Comparison of ENCODE assay signal across 5 worm cellular contexts in genomic region chrIII:6374947-6375415, ce11.
A peak's percentile ranks its signal among the peaks of the same experiment; 100 is the strongest.
TF ChIP-seq lines count a peak whose summit lies in the region.

TSS of gene rps-13 (minus strand) at chrIII:6374997.
TSS of gene nfx-1 (plus strand) at chrIII:6375379.

TF ChIP-seq in whole organism, L1 larva, 84 proteins besides CTCF, POLR2A, EP300 and RAD21 (continues in another document):
- TF ChIP-seq unc-62 (GFP tag; optimal IDR thresholded peaks at IDR 0.05; lab: Kevin White, UChicago), result no peak
- peak; percentile 81 for TF ChIP-seq nhr-47 (tag; optimal IDR thresholded peaks at IDR 0.05; lab: Kevin White, UChicago)
- peak; percentile 50 for TF ChIP-seq pax-3 (tag; optimal IDR thresholded peaks at IDR 0.05; lab: Kevin White, UChicago)
- peak; percentile 70 for TF ChIP-seq tbx-2 (tag; optimal IDR thresholded peaks at IDR 0.05; lab: Kevin White, UChicago)
- no peak for TF ChIP-seq ets-5 (GFP tag; IDR thresholded peaks at IDR 0.05; lab: Robert Waterston, UW)
- peak; percentile 66 for TF ChIP-seq snpc-4 (tag; optimal IDR thresholded peaks at IDR 0.05; lab: Kevin White, UChicago)
- TF ChIP-seq nhr-19 (GFP tag; conservative IDR thresholded peaks at IDR 0.05; lab: Robert Waterston, UW), result peak; percentile 84
- peak; percentile 62 for TF ChIP-seq fkh-8 (tag; optimal IDR thresholded peaks at IDR 0.05; lab: Kevin White, UChicago)
- no peak for TF ChIP-seq pag-3 (tag; optimal IDR thresholded peaks at IDR 0.05; lab: Kevin White, UChicago; ENCODE audit: borderline replicate concordance, insufficient read depth)
- TF ChIP-seq nhr-237 (tag; optimal IDR thresholded peaks at IDR 0.05; lab: Kevin White, UChicago), result no peak
- TF ChIP-seq jun-1 (tag; optimal IDR thresholded peaks at IDR 0.05; lab: Kevin White, UChicago), result peak; percentile 62
- peak; percentile 53 for TF ChIP-seq nhr-11 (tag; optimal IDR thresholded peaks at IDR 0.05; lab: Kevin White, UChicago)
- TF ChIP-seq grh-1 (GFP tag; IDR thresholded peaks at IDR 0.05; lab: Robert Waterston, UW), result no peak
- peak; percentile 56 for TF ChIP-seq nhr-77 (tag; optimal IDR thresholded peaks at IDR 0.05; lab: Kevin White, UChicago)
- TF ChIP-seq tlp-1 (tag; optimal IDR thresholded peaks at IDR 0.05; lab: Kevin White, UChicago), result no peak
- no peak for TF ChIP-seq lin-39 (tag; optimal IDR thresholded peaks at IDR 0.05; lab: Kevin White, UChicago)
- peak; percentile 89 for TF ChIP-seq nhr-85 (tag; lab: Kevin White, UChicago)
- no peak for TF ChIP-seq fkh-4 (tag; optimal IDR thresholded peaks at IDR 0.05; lab: Kevin White, UChicago; ENCODE audit: borderline replicate concordance)

TF ChIP-seq in whole organism, L3 larva, 47 proteins besides CTCF, POLR2A, EP300 and RAD21 (continues in another document):
- TF ChIP-seq R02D3.7 (tag; optimal IDR thresholded peaks at IDR 0.05; lab: Kevin White, UChicago) (peak; percentile 43), nhr-23 (tag; optimal IDR thresholded peaks at IDR 0.05; lab: Kevin White, UChicago) (peak; percentile 92), nhr-28 (tag; optimal IDR thresholded peaks at IDR 0.05; lab: Kevin White, UChicago) (no peak), ztf-4 (tag; optimal IDR thresholded peaks at IDR 0.05; lab: Kevin White, UChicago) (no peak), nfya-1 (tag; optimal IDR thresholded peaks at IDR 0.05; lab: Kevin White, UChicago; ENCODE audit: insufficient read depth) (peak; percentile 97), nhr-12 (tag; optimal IDR thresholded peaks at IDR 0.05; lab: Kevin White, UChicago) (no peak), elt-1 (tag; optimal IDR thresholded peaks at IDR 0.05; lab: Kevin White, UChicago) (no peak), eor-1 (tag; optimal IDR thresholded peaks at IDR 0.05; lab: Kevin White, UChicago) (no peak), fos-1 (tag; optimal IDR thresholded peaks at IDR 0.05; lab: Kevin White, UChicago) (no peak), fkh-2 (tag; optimal IDR thresholded peaks at IDR 0.05; lab: Kevin White, UChicago) (no peak), mml-1 (tag; optimal IDR thresholded peaks at IDR 0.05; lab: Kevin White, UChicago) (no peak), snpc-4 (tag; optimal IDR thresholded peaks at IDR 0.05; lab: Kevin White, UChicago) (no peak), nhr-25 (tag; optimal IDR thresholded peaks at IDR 0.05; lab: Kevin White, UChicago) (peak; percentile 82), ceh-9 (tag; optimal IDR thresholded peaks at IDR 0.05; lab: Kevin White, UChicago) (no peak), mdl-1 (tag; optimal IDR thresholded peaks at IDR 0.05; lab: Kevin White, UChicago) (no peak), aly-2 (tag; optimal IDR thresholded peaks at IDR 0.05; lab: Kevin White, UChicago) (no peak), daf-12 (tag; optimal IDR thresholded peaks at IDR 0.05; lab: Kevin White, UChicago) (no peak), nhr-43 (tag; optimal IDR thresholded peaks at IDR 0.05; lab: Kevin White, UChicago; ENCODE audit: poor library complexity, severe bottlenecking) (peak; percentile 78), unc-62 (GFP tag; optimal IDR thresholded peaks at IDR 0.05; lab: Kevin White, UChicago) (no peak)

TF ChIP-seq in whole organism, early embryonic, 17 proteins besides CTCF, POLR2A, EP300 and RAD21:
- TF ChIP-seq F13C5.2 (tag; optimal IDR thresholded peaks at IDR 0.05; lab: Kevin White, UChicago) (peak; percentile 24), ama-1 (optimal IDR thresholded peaks at IDR 0.05; lab: Kevin White, UChicago) (no peak)
TF ChIP-seq in whole organism, early embryonic: peak in this region for 1.

TF ChIP-seq in whole organism, midembryonic, 9 proteins besides CTCF, POLR2A, EP300 and RAD21:
- TF ChIP-seq ztf-29 (GFP tag; IDR thresholded peaks at IDR 0.05; lab: Robert Waterston, UW) (no peak), cog-1 (tag; optimal IDR thresholded peaks at IDR 0.05; lab: Kevin White, UChicago) (peak; percentile 65), klf-2 (GFP tag; conservative IDR thresholded peaks at IDR 0.05; lab: Robert Waterston, UW) (no peak), flt-1 (GFP tag; IDR thresholded peaks at IDR 0.05; lab: Robert Waterston, UW) (peak; percentile 72), T22C8.4 (GFP tag; IDR thresholded peaks at IDR 0.05; lab: Robert Waterston, UW) (no peak), med-1 (GFP tag; optimal IDR thresholded peaks at IDR 0.05; lab: Kevin White, UChicago; ENCODE audit: insufficient read depth) (no peak), tab-1 (GFP tag; IDR thresholded peaks at IDR 0.05; lab: Robert Waterston, UW) (no peak), ref-1 (GFP tag; conservative IDR thresholded peaks at IDR 0.05; lab: Robert Waterston, UW) (no peak), ztf-23 (GFP tag; IDR thresholded peaks at IDR 0.05; lab: Robert Waterston, UW) (no peak)

TF ChIP-seq in whole organism, young adult, 124 proteins besides CTCF, POLR2A, EP300 and RAD21 (continues in another document):
- TF ChIP-seq nfya-2 (GFP tag; IDR thresholded peaks at IDR 0.05; lab: Robert Waterston, UW) (no peak), F49E8.2 (tag; optimal IDR thresholded peaks at IDR 0.05; lab: Kevin White, UChicago; ENCODE audit: insufficient read depth) (peak; percentile 44), unc-130 (GFP tag; optimal IDR thresholded peaks at IDR 0.05; lab: Kevin White, UChicago) (no peak), nhr-27 (tag; optimal IDR thresholded peaks at IDR 0.05; lab: Kevin White, UChicago) (no peak), sptf-2 (GFP tag; optimal IDR thresholded peaks at IDR 0.05; lab: Kevin White, UChicago) (no peak), ceh-40 (GFP tag; IDR thresholded peaks at IDR 0.05; lab: Robert Waterston, UW) (no peak), lag-1 (GFP tag; IDR thresholded peaks at IDR 0.05; lab: Robert Waterston, UW) (no peak), rpc-1 (optimal IDR thresholded peaks at IDR 0.05; lab: Kevin White, UChicago) (no peak), rpc-1 (tag; optimal IDR thresholded peaks at IDR 0.05; lab: Kevin White, UChicago) (no peak), snpc-1.1 (tag; optimal IDR thresholded peaks at IDR 0.05; lab: Kevin White, UChicago; ENCODE audit: insufficient read depth) (no peak), K11D2.4 (GFP tag; IDR thresholded peaks at IDR 0.05; lab: Robert Waterston, UW) (no peak), F33H1.4 (GFP tag; IDR thresholded peaks at IDR 0.05; lab: Robert Waterston, UW) (peak; percentile 90), zfh-2 (GFP tag; conservative IDR thresholded peaks at IDR 0.05; lab: Robert Waterston, UW) (no peak), ceh-79 (tag; optimal IDR thresholded peaks at IDR 0.05; lab: Kevin White, UChicago) (no peak), lin-35 (GFP tag; optimal IDR thresholded peaks at IDR 0.05; lab: Kevin White, UChicago) (peak in 1 of 3 experiments; percentile 50), nhr-90 (tag; optimal IDR thresholded peaks at IDR 0.05; lab: Kevin White, UChicago) (no peak), lin-54 (GFP tag; optimal IDR thresholded peaks at IDR 0.05; lab: Kevin White, UChicago) (peak; percentile 41), Y56A3A.18 (GFP tag; IDR thresholded peaks at IDR 0.05; lab: Robert Waterston, UW) (no peak), sdz-38 (tag; optimal IDR thresholded peaks at IDR 0.05; lab: Kevin White, UChicago) (no peak), hmg-20 (GFP tag; IDR thresholded peaks at IDR 0.05; lab: Robert Waterston, UW) (no peak), fkh-3 (tag; optimal IDR thresholded peaks at IDR 0.05; lab: Kevin White, UChicago) (no peak), ceh-58 (GFP tag; IDR thresholded peaks at IDR 0.05; lab: Robert Waterston, UW) (no peak), Y53G8AR.9 (GFP tag; conservative IDR thresholded peaks at IDR 0.05; lab: Robert Waterston, UW) (no peak), madf-10 (tag; optimal IDR thresholded peaks at IDR 0.05; lab: Kevin White, UChicago) (no peak), pbrm-1 (GFP tag; IDR thresholded peaks at IDR 0.05; lab: Robert Waterston, UW) (peak; percentile 49; the same call in 1 of the 2 replicates), attf-3 (GFP tag; conservative IDR thresholded peaks at IDR 0.05; lab: Robert Waterston, UW) (0 out of 2 replicates have a peak, but pooled peaks have one; percentile 19), mxl-1 (tag; optimal IDR thresholded peaks at IDR 0.05; lab: Kevin White, UChicago) (no peak), F10E7.11 (tag; optimal IDR thresholded peaks at IDR 0.05; lab: Kevin White, UChicago) (no peak), F39B2.1 (GFP tag; IDR thresholded peaks at IDR 0.05; lab: Robert Waterston, UW) (no peak), chd-7 (tag; optimal IDR thresholded peaks at IDR 0.05; lab: Kevin White, UChicago) (no peak), ceh-100 (GFP tag; IDR thresholded peaks at IDR 0.05; lab: Robert Waterston, UW) (no peak), xnd-1 (tag; optimal IDR thresholded peaks at IDR 0.05; lab: Kevin White, UChicago) (peak; percentile 2), aptf-3 (GFP tag; IDR thresholded peaks at IDR 0.05; lab: Robert Waterston, UW) (no peak), dpff-1 (tag; optimal IDR thresholded peaks at IDR 0.05; lab: Kevin White, UChicago) (no peak), C17E4.6 (GFP tag; IDR thresholded peaks at IDR 0.05; lab: Robert Waterston, UW) (0 out of 2 replicates have a peak, but pooled peaks have one; percentile 11), nhr-120 (GFP tag; IDR thresholded peaks at IDR 0.05; lab: Robert Waterston, UW) (no peak), attf-6 (GFP tag; IDR thresholded peaks at IDR 0.05; lab: Robert Waterston, UW) (no peak), aptf-2 (GFP tag; conservative IDR thresholded peaks at IDR 0.05; lab: Robert Waterston, UW) (no peak), B0035.1 (tag; optimal IDR thresholded peaks at IDR 0.05; lab: Kevin White, UChicago) (no peak), dpl-1 (GFP tag; optimal IDR thresholded peaks at IDR 0.05; lab: Kevin White, UChicago) (peak; percentile 32), lsy-27 (tag; optimal IDR thresholded peaks at IDR 0.05; lab: Kevin White, UChicago; ENCODE audit: borderline replicate concordance, insufficient read depth) (no peak), egl-44 (GFP tag; IDR thresholded peaks at IDR 0.05; lab: Robert Waterston, UW) (no peak), cebp-1 (GFP tag; IDR thresholded peaks at IDR 0.05; lab: Robert Waterston, UW) (peak; percentile 35; the same call in 1 of the 2 replicates), cebp-1 (tag; optimal IDR thresholded peaks at IDR 0.05; lab: Kevin White, UChicago) (peak; percentile 89), dox-1 (GFP tag; IDR thresholded peaks at IDR 0.05; lab: Robert Waterston, UW) (0 out of 2 replicates have a peak, but pooled peaks have one; percentile 8), hlh-12 (tag; optimal IDR thresholded peaks at IDR 0.05; lab: Kevin White, UChicago) (no peak), lir-1 (GFP tag; conservative IDR thresholded peaks at IDR 0.05; lab: Robert Waterston, UW) (no peak), cebp-2 (GFP tag; IDR thresholded peaks at IDR 0.05; lab: Robert Waterston, UW) (no peak), T07F8.4 (tag; optimal IDR thresholded peaks at IDR 0.05; lab: Kevin White, UChicago) (no peak), ceh-27 (GFP tag; optimal IDR thresholded peaks at IDR 0.05; lab: Kevin White, UChicago) (peak; percentile 61)

Comparison
In these comparisons a context has a peak if more than half of its experiments do, and no peak if none do; other contexts are left out.
1. Of the 8 proteins assayed by ChIP-seq in both whole organism, young adult and whole organism, L1 larva: peak only in whole organism, young adult: none; only in whole organism, L1 larva: nhr-90 and unc-130; in both: dpl-1, efl-1 and snpc-4; in neither: 1; mixed calls (peak in some experiments, not most) for 2.